Worm (Caenorhabditis elegans) whole organism, late embryonic: Measurements from ENCODE around the gene R09E10.2.

Experiments used
- ceh-30 ChIP-seq: fragments of 150-350 bp; optimal IDR thresholded peaks from 2 replicates; lab custom pipeline; 2014; ENCODE audit warnings: missing biosample characterization, missing genetic modification characterization
- ceh-48 ChIP-seq: sonication (generic microtip); optimal IDR thresholded peaks from 2 replicates; lab custom pipeline; 2016; ENCODE audit warnings: missing genetic modification characterization, inconsistent platforms, missing compliant biosample characterization
- ttx-3 ChIP-seq: sonication (generic microtip); optimal IDR thresholded peaks from 2 replicates; lab custom pipeline; 2016; ENCODE audit warnings: missing genetic modification reagents, missing genetic modification characterization, missing compliant biosample characterization

- TF ChIP-seq ceh-48 (tag; lab: Kevin White, UChicago) = no peak
- TF ChIP-seq ttx-3 (tag; lab: Kevin White, UChicago) = no peak
- no peak for TF ChIP-seq ceh-30 (tag; lab: Kevin White, UChicago)
Measured at ce11 chrIV:10296036-10296435, 22.1 kb downstream of the R09E10.2 start.
